Fruit fly (Drosophila melanogaster): ENCODE measurements around the gene CG31249.

CG31249 gene

DNA sequence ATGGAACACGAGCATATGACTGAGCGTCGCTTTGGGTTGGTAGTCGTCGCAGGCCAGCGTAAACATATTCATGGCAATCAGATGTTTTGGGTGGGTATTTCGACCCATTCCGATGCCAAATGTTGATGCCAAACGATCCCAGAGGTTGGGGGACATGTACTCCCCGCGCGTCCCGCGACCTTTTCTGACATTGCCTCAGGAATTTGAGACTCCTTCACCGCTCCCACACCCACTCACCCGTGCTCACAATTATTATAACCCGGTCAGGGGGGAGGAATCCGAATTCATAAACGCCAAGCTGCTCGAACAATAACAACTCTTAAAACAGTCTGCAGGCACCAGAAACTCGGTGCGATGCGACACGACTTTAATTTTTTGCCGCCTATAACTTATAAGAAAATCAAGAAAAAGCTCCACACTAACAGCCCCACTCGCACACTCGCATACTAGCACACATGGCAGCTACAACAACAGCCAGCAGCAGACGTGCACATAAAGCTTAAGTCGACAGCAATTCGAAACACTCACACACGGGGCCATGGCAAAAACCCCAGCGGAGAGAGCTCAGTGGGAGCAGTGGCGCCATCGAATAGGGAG, 13.1 kb upstream of the CG31249 start:
- no peak for TF ChIP-seq CG17801 (GFP tag; optimal IDR thresholded peaks at IDR 0.05; ENCODE audit: partially characterized antibody)

- peak; percentile 1 for TF ChIP-seq CG17801 (GFP tag; optimal IDR thresholded peaks at IDR 0.05; ENCODE audit: partially characterized antibody)
These were observed 2.0 kb downstream of the CG31249 start, which contains the start of the genes CG31251 and CG31360 for dm6 chr3R:17684854-17685253. Gene CG31251 (minus strand): TSS chr3R:17684915. Gene CG31360 (plus strand): TSS chr3R:17685097.

DNA sequence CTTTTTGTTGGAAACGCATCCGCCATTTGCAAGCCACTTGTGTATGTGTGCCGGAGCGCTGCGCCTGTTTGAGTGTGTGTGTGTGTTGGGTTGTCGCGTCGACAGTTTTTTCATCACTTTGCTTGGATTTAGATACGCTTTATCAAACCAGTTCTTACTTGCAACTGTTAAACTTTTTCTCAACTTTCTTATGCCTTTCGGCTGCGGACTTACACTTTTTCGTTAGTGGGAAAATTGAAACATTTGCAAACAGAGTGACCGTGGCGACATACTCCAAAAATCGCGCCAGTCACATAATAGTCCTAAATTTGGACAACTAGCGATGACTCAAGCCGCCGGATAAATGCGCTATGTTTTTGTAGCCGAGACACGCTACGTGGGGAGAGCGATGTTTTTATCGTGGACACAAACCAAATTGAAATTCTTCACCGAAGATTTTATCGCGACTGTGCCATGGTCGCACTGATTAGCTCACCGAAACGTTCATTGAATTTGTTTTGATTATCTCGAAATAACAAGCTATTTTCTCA, 4.6 kb downstream of the CG31249 start, which contains the start of the genes alt and CG7655:
alt (minus strand) TSS at position 272 of the 530 bp plus-strand sequence.
CG7655 (plus strand) TSS at position 426 of the 530 bp plus-strand sequence.
- TF ChIP-seq CG17801 (GFP tag; optimal IDR thresholded peaks at IDR 0.05; ENCODE audit: partially characterized antibody): peak; percentile 30

DNA sequence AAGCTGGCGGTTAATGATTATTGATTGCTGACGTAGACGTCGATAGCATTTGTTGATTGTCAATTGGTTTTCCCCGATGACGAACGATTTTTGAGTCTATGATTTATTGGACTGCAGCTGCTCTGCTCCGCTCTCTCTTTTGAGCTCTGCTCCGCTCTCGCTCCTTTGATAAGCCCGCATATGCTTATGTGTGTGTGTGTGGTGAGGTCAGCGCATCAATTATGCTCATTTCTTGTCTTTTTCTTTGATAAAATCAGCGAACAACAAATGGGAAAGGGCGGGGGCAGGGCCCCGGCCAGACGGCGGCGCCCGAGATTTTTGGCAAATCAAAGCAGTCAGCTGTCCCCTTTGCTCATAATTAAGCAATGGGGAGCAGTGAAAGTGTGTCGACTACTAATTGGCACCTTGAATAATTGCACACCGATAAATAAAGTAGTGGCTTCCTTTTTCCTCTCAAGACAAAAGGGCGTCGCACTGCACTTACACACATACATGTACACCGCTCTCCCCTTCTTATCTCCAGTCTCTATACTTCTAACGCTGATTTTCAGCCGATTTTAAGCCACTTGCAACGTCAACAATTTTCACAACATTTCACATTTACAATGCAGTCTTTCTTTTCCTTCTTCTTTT, 5.1 kb downstream of the CG31249 start:
- no peak for TF ChIP-seq CG17801 (GFP tag; optimal IDR thresholded peaks at IDR 0.05; ENCODE audit: partially characterized antibody)

- TF ChIP-seq CG17801 (GFP tag; optimal IDR thresholded peaks at IDR 0.05; ENCODE audit: partially characterized antibody): no peak
These were observed 6.1 kb downstream of the CG31249 start for dm6 chr3R:17680639-17681302.

dm6 chr3R:17680268-17680638, 6.6 kb downstream of the CG31249 start:
- TF ChIP-seq CG17801 (GFP tag; optimal IDR thresholded peaks at IDR 0.05; ENCODE audit: partially characterized antibody): no peak

DNA sequence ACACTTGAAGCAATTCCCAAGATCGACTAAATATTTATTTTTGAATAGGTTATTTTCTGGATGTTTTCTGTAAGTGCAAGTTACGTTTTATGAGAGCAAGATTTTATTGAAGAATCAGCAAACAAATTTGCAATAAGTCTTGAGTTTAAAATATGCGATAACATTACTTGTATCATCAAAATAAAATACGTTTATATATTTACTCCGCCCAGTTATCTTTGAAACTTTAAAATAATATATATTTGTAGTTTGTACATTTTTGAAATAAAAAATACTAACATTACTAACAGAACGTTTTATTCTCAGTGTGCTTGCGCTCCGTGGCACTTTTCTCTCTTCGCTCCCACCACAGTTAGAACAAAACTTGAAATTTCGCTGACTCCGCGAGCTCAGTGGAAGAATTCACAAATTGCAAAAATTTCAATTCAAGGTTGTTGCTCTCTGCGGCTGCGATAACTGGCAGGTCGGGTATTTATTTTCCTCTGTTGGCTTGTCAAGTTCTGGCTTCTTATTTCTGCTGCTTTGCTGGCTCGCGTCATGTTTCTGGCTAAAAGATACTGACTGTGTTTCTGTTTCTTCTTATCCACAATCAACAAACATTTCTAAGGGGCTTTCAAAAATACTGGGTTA, 7.4 kb downstream of the CG31249 start:
- TF ChIP-seq CG17801 (GFP tag; optimal IDR thresholded peaks at IDR 0.05; ENCODE audit: partially characterized antibody): peak; percentile 90

DNA sequence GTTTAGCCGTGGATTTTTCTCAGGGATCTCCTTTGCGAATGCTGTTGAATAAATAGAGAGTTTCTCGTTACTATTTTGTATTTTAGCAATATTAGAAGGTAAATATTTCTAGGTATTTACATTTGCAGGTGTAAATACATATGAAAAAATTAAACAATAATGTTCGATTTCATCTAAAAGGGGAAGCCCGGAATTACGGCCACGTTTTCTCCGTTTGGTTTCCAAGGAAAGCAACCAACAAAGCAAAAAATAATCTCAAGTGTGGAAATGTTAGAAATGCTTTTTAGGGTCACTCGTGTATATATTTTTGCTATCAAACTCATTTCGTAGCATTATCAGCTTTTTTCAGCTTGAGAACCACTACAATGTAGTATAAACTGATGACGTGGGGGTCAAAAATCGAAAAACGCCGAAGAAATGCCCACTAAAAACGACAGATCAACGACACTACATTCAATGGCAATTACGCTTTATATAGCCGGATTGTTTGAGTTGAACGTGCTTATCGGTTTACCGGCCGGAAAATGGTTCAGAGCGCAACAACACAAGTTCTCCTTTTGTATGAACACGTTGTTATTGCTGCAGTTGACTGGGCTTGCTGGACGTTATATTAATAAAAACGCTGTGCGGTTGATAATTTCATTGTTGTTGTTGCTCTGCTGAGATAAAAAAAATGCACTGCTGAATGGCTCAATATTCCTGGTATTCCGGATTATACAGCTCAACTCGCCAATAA, 8.6 kb downstream of the CG31249 start:
- peak; percentile 4 for TF ChIP-seq CG17801 (GFP tag; optimal IDR thresholded peaks at IDR 0.05; ENCODE audit: partially characterized antibody)

DNA sequence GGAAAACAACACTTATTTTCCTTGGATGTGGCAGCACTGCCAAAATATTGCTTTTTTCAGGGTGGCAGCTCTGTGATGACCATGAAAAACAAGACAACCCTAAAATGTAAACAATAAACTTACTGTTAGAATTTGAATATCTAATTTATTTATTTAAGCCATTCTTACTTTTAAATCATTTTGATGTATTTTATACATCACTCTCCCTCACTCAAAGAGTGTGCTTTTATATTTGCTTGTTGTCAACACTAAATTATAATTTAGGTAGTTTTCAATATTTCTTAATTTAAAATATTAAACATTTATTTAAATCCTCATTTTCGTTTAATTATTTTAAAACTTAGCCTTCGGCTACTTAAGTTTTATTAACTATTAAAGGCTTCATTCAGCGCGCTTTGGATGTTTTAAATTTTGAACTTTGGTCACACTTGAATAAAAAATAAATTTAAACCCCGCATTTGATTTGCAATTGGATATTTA, 16.0 kb downstream of the CG31249 start, which contains the start of the genes CG7523 and Mps1:
CG7523 (minus strand) TSS at position 39 of the 480 bp plus-strand sequence.
Mps1 (plus strand) TSS at position 415 of the 480 bp plus-strand sequence.
- no peak for TF ChIP-seq CG17801 (GFP tag; optimal IDR thresholded peaks at IDR 0.05; ENCODE audit: partially characterized antibody)

dm6 chr3R:17670202-17670856, 16.5 kb downstream of the CG31249 start:
- TF ChIP-seq CG17801 (GFP tag; optimal IDR thresholded peaks at IDR 0.05; ENCODE audit: partially characterized antibody): no peak

- TF ChIP-seq CG17801 (GFP tag; optimal IDR thresholded peaks at IDR 0.05; ENCODE audit: partially characterized antibody): no peak
These were observed 18.9 kb downstream of the CG31249 start for dm6 chr3R:17667987-17668386.

DNA sequence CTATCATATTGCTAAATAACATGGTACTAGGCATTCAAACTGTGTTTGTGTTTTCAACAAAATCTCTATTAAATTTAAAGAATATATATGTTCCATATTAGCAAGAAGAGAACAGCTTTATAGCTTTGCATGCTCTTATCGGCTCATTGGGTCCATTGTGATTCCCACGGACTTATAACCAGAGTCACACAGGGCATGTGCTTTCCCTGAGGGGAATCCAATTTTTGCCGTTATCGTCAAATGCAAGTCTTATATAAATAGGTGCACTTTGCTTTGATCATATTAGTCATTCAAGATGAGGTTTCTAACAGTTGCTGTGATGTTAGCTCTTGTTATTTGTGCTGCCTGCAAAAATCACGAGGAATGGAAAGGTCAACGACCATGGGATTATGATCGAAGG, 19.6 kb downstream of the CG31249 start, which contains the start of gene CG45045:
CG45045 (plus strand) TSS at position 294 of the 400 bp plus-strand sequence.
- no peak for TF ChIP-seq CG17801 (GFP tag; optimal IDR thresholded peaks at IDR 0.05; ENCODE audit: partially characterized antibody)

dm6 chr3R:17666797-17667156, 20.1 kb downstream of the CG31249 start:
- TF ChIP-seq CG17801 (GFP tag; optimal IDR thresholded peaks at IDR 0.05; ENCODE audit: partially characterized antibody): no peak

All from ovary, adult (tissue).